Worm (Caenorhabditis elegans): ENCODE measurements around the gene W01D2.1.

The W01D2.1 gene

ce11 chrII:14820460-14820859 lies 5.1 kb downstream of the W01D2.1 start:
- peak; percentile 52 for TF ChIP-seq nhr-71 (tag; optimal IDR thresholded peaks at IDR 0.05)
- no peak for TF ChIP-seq jun-1 (tag; optimal IDR thresholded peaks at IDR 0.05)
- peak; percentile 53 for TF ChIP-seq fkh-8 (tag; optimal IDR thresholded peaks at IDR 0.05)
- no peak for TF ChIP-seq unc-130 (tag; optimal IDR thresholded peaks at IDR 0.05)
- TF ChIP-seq efl-1 (optimal IDR thresholded peaks at IDR 0.05), result no peak
- peak in 1 of 2 experiments; percentile 50 for TF ChIP-seq efl-1 (GFP tag; optimal IDR thresholded peaks at IDR 0.05 in 1 of 2)
- peak; percentile 63 for TF ChIP-seq dsc-1 (tag; optimal IDR thresholded peaks at IDR 0.05)
- no peak for TF ChIP-seq sup-37 (GFP tag; optimal IDR thresholded peaks at IDR 0.05)
- TF ChIP-seq mep-1 (tag; optimal IDR thresholded peaks at IDR 0.05), result peak; percentile 18
- no peak for TF ChIP-seq ceh-90 (tag; optimal IDR thresholded peaks at IDR 0.05)
- TF ChIP-seq unc-86 (tag; optimal IDR thresholded peaks at IDR 0.05), result no peak
- no peak for TF ChIP-seq xbp-1 (tag; optimal IDR thresholded peaks at IDR 0.05)
- peak; percentile 5 for TF ChIP-seq fos-1 (tag; optimal IDR thresholded peaks at IDR 0.05)
- TF ChIP-seq C04F5.9 (tag; optimal IDR thresholded peaks at IDR 0.05), result no peak
- TF ChIP-seq nhr-76 (tag; optimal IDR thresholded peaks at IDR 0.05), result no peak
- peak; percentile 23 for TF ChIP-seq lin-14 (GFP tag; optimal IDR thresholded peaks at IDR 0.05)
- no peak for TF ChIP-seq nhr-12 (tag; optimal IDR thresholded peaks at IDR 0.05)
- peak; percentile 33 for TF ChIP-seq nhr-47 (tag; optimal IDR thresholded peaks at IDR 0.05)
- TF ChIP-seq dpl-1 (GFP tag; optimal IDR thresholded peaks at IDR 0.05), result peak in 1 of 3 experiments; percentile 13
- TF ChIP-seq ceh-63 (GFP tag; optimal IDR thresholded peaks at IDR 0.05), result no peak
- TF ChIP-seq F16B12.6 (tag; optimal IDR thresholded peaks at IDR 0.05), result no peak
- TF ChIP-seq ceh-8 (GFP tag; optimal IDR thresholded peaks at IDR 0.05), result peak; percentile 23

DNA sequence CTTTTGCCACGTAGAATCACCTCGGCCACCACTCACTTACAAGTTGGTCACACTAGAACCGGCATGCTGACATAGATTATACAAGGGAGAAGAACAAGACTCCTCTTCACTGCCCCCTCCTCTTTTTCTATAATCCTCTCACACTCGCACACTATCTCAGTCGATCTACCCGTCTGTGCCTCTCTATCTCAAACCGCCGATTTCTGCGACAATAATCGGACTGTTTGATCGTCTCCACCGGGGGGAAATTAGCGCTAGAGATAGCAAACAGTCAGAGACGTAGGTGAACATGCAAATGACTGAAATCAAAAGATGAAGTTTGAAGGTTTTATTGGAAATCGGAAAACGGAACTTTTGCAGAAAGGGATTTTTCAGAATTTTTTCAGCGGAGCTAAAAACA lies 7.1 kb downstream of the W01D2.1 start:
- TF ChIP-seq lir-3 (tag; optimal IDR thresholded peaks at IDR 0.05; ENCODE audit: poor library complexity) (peak; percentile 73), hpl-2 (GFP tag; optimal IDR thresholded peaks at IDR 0.05) (no peak), ceh-8 (GFP tag; optimal IDR thresholded peaks at IDR 0.05) (no peak), nhr-47 (tag; optimal IDR thresholded peaks at IDR 0.05) (peak; percentile 67), zag-1 (tag; optimal IDR thresholded peaks at IDR 0.05) (no peak), fkh-10 (GFP tag; optimal IDR thresholded peaks at IDR 0.05) (no peak), irx-1 (tag; optimal IDR thresholded peaks at IDR 0.05) (peak; percentile 57), nhr-19 (GFP tag; conservative IDR thresholded peaks at IDR 0.05) (peak; percentile 70), sup-37 (GFP tag; optimal IDR thresholded peaks at IDR 0.05) (peak; percentile 35), nhr-237 (tag; optimal IDR thresholded peaks at IDR 0.05) (peak; percentile 43), tlp-1 (tag; optimal IDR thresholded peaks at IDR 0.05) (no peak), snpc-4 (tag; optimal IDR thresholded peaks at IDR 0.05) (peak; percentile 41), alr-1 (tag; optimal IDR thresholded peaks at IDR 0.05; ENCODE audit: borderline replicate concordance) (no peak), lsy-2 (tag; optimal IDR thresholded peaks at IDR 0.05) (peak; percentile 62 to 68), ztf-11 (tag; optimal IDR thresholded peaks at IDR 0.05) (no peak), sptf-1 (tag; optimal IDR thresholded peaks at IDR 0.05) (no peak), rnt-1 (tag; optimal IDR thresholded peaks at IDR 0.05) (peak; percentile 54), mab-9 (GFP tag; IDR thresholded peaks at IDR 0.05) (no peak), ztf-4 (tag; optimal IDR thresholded peaks at IDR 0.05) (peak; percentile 47), zip-4 (GFP tag; optimal IDR thresholded peaks at IDR 0.05) (peak; percentile 21), elt-3 (tag; optimal IDR thresholded peaks at IDR 0.05) (peak in 2 of 6 experiments; percentile 34 to 81), swsn-7 (tag; optimal IDR thresholded peaks at IDR 0.05) (peak; percentile 69), mef-2 (tag; optimal IDR thresholded peaks at IDR 0.05) (no peak), hlh-17 (GFP tag; optimal IDR thresholded peaks at IDR 0.05; ENCODE audit: borderline replicate concordance) (no peak), dsc-1 (tag; optimal IDR thresholded peaks at IDR 0.05) (no peak), egl-13 (tag; optimal IDR thresholded peaks at IDR 0.05) (no peak), jun-1 (tag; optimal IDR thresholded peaks at IDR 0.05) (peak; percentile 71), snu-23 (GFP tag; optimal IDR thresholded peaks at IDR 0.05) (peak; percentile 87), aly-2 (tag; optimal IDR thresholded peaks at IDR 0.05) (no peak), unc-62 (GFP tag; optimal IDR thresholded peaks at IDR 0.05) (no peak), nhr-11 (tag; optimal IDR thresholded peaks at IDR 0.05) (peak; percentile 1), ets-5 (GFP tag; IDR thresholded peaks at IDR 0.05) (no peak), pqm-1 (tag; optimal IDR thresholded peaks at IDR 0.05) (no peak), mdl-1 (tag; optimal IDR thresholded peaks at IDR 0.05) (peak in 1 of 2 experiments; percentile 80), Y116A8C.19 (tag; optimal IDR thresholded peaks at IDR 0.05; ENCODE audit: borderline replicate concordance) (no peak), nhr-20 (tag; optimal IDR thresholded peaks at IDR 0.05) (peak; percentile 96)

All from whole organism, L1 larva.